Fruit fly (Drosophila melanogaster) whole organism, embryonic: Measurements from ENCODE around the gene RhoGEF4.

Source experiments
- ATbp ChIP-seq: fragments of 200-800 bp; sonication (Bioruptor generic); optimal IDR thresholded peaks from 2 replicates; lab custom pipeline; 2017; ENCODE audit warnings: missing biosample characterization, mild to moderate bottlenecking, missing genetic modification characterization, missing genetic modification reagents
- Aef1 ChIP-seq: fragments of 200-800 bp; sonication (Bioruptor generic); IDR thresholded peaks from 3 replicates; pipeline ENCODE4 v1.3.6; 2022; ENCODE audit warnings: missing biosample characterization, missing genetic modification characterization
- Atf3 ChIP-seq: fragments of 200-800 bp; sonication (Bioruptor generic); optimal IDR thresholded peaks from 3 replicates; lab custom pipeline; 2016; ENCODE audit warnings: missing biosample characterization, missing genetic modification characterization
- Blimp-1 ChIP-seq: fragments of 200-800 bp; sonication (Bioruptor generic); optimal IDR thresholded peaks from 3 replicates; lab custom pipeline; 2018; ENCODE audit warnings: missing biosample characterization, missing genetic modification characterization, mild to moderate bottlenecking, moderate library complexity, missing genetic modification reagents
- C15 ChIP-seq: fragments of 200-800 bp; sonication (Bioruptor generic); IDR thresholded peaks from 3 replicates; pipeline ENCODE4 v1.3.6; 2022; ENCODE audit warnings: missing biosample characterization, missing genetic modification characterization
- CG13123 ChIP-seq: fragments of 200-800 bp; sonication (Bioruptor generic); optimal IDR thresholded peaks from 2 replicates; lab custom pipeline; 2016; ENCODE audit warnings: missing biosample characterization, missing genetic modification characterization
- CG14965 ChIP-seq: fragments of 200-800 bp; sonication (Bioruptor generic); optimal IDR thresholded peaks from 2 replicates; lab custom pipeline; 2016; ENCODE audit warnings: missing biosample characterization, missing genetic modification characterization, borderline replicate concordance
- CG15011 ChIP-seq: fragments of 200-800 bp; sonication (Bioruptor generic); optimal IDR thresholded peaks from 3 replicates; lab custom pipeline; 2018; ENCODE audit warnings: missing biosample characterization, mild to moderate bottlenecking, missing genetic modification characterization
- CG18619 ChIP-seq: fragments of 200-800 bp; sonication (Bioruptor generic); optimal IDR thresholded peaks from 3 replicates; lab custom pipeline; 2017; ENCODE audit warnings: missing biosample characterization, mild to moderate bottlenecking, missing genetic modification characterization
- CG2120 ChIP-seq: fragments of 200-800 bp; sonication (Bioruptor generic); optimal IDR thresholded peaks from 3 replicates; lab custom pipeline; 2016; ENCODE audit warnings: missing biosample characterization, missing genetic modification characterization
- CG2875 ChIP-seq: fragments of 200-800 bp; sonication (Bioruptor generic); optimal IDR thresholded peaks from 2 replicates; lab custom pipeline; 2017; ENCODE audit warnings: missing biosample characterization, mild to moderate bottlenecking, missing genetic modification characterization, missing genetic modification reagents
- CG30431 ChIP-seq: fragments of 200-800 bp; sonication (Bioruptor generic); optimal IDR thresholded peaks from 2 replicates; lab custom pipeline; 2017; ENCODE audit warnings: missing biosample characterization, missing genetic modification characterization
- CG3281 ChIP-seq: fragments of 200-800 bp; sonication (Bioruptor generic); optimal IDR thresholded peaks from 3 replicates; lab custom pipeline; 2017; ENCODE audit warnings: missing biosample characterization, mild to moderate bottlenecking, missing genetic modification characterization
- CG4282 ChIP-seq: fragments of 200-800 bp; sonication (Bioruptor generic); optimal IDR thresholded peaks from 2 replicates; lab custom pipeline; 2016; ENCODE audit warnings: missing biosample characterization, missing genetic modification characterization
- CG4328 ChIP-seq: fragments of 200-800 bp; sonication (Bioruptor generic); optimal IDR thresholded peaks from 3 replicates; lab custom pipeline; 2017; ENCODE audit warnings: missing biosample characterization, missing genetic modification reagents, missing genetic modification characterization
- CG5180 ChIP-seq: fragments of 200-800 bp; sonication (Bioruptor generic); optimal IDR thresholded peaks from 3 replicates; lab custom pipeline; 2017; ENCODE audit warnings: missing biosample characterization, missing genetic modification characterization, mild to moderate bottlenecking, moderate library complexity, missing genetic modification reagents
- CG6254 ChIP-seq: fragments of 200-800 bp; sonication (Bioruptor generic); optimal IDR thresholded peaks from 3 replicates; lab custom pipeline; 2017; ENCODE audit warnings: mild to moderate bottlenecking, missing biosample characterization, missing genetic modification reagents, missing genetic modification characterization
- CG8290 ChIP-seq, 3 experiments: fragments of 200-800 bp; sonication (Bioruptor generic); optimal IDR thresholded peaks; 2 replicates each; lab custom pipeline; 2016 to 2019; ENCODE audit warnings: missing biosample characterization in 3 of 3, missing genetic modification characterization in 3 of 3, mild to moderate bottlenecking in 2 of 3, moderate library complexity in 1 of 3
- CG8388 ChIP-seq: fragments of 200-800 bp; sonication (Bioruptor generic); optimal IDR thresholded peaks from 2 replicates; lab custom pipeline; 2019; ENCODE audit warnings: missing biosample characterization, mild to moderate bottlenecking, missing genetic modification characterization, moderate library complexity
- CG8765 ChIP-seq: fragments of 200-800 bp; sonication (Bioruptor generic); IDR thresholded peaks from 2 replicates; pipeline ENCODE4 v1.3.6; 2022; ENCODE audit warnings: missing biosample characterization, missing genetic modification characterization
- Dref ChIP-seq: fragments of 200-800 bp; sonication (Bioruptor generic); IDR thresholded peaks from 2 replicates; pipeline ENCODE4 v1.3.6; 2022; ENCODE audit warnings: missing biosample characterization, missing genetic modification characterization
- Hey ChIP-seq: fragments of 200-800 bp; sonication (Bioruptor generic); optimal IDR thresholded peaks from 3 replicates; lab custom pipeline; 2018; ENCODE audit warnings: missing biosample characterization, mild to moderate bottlenecking, missing genetic modification characterization
- Med ChIP-seq: fragments of 200-800 bp; sonication (Bioruptor generic); peaks from one replicate; lab custom pipeline; 2016; ENCODE audit warnings: missing biosample characterization, missing genetic modification characterization, mild to moderate bottlenecking, inconsistent platforms, moderate library complexity
- Pdp1 ChIP-seq, 2 experiments: fragments of 200-800 bp; sonication (Bioruptor generic); optimal IDR thresholded peaks; 3 replicates each; lab custom pipeline; 2016; ENCODE audit warnings: missing biosample characterization in 2 of 2, missing genetic modification characterization in 2 of 2, mild to moderate bottlenecking in 1 of 2, moderate library complexity in 1 of 2
- Ptx1 ChIP-seq: fragments of 200-800 bp; sonication (Bioruptor generic); IDR thresholded peaks from 2 replicates; pipeline ENCODE4 v1.3.6; 2022; ENCODE audit warnings: missing biosample characterization, missing genetic modification characterization
- Scr ChIP-seq: fragments of 200-800 bp; sonication (Bioruptor generic); IDR thresholded peaks from 2 replicates; pipeline ENCODE4 v1.3.6; 2022; ENCODE audit warnings: missing biosample characterization, missing genetic modification characterization; ENCODE audit not compliant: partially characterized antibody
- Stat92E ChIP-seq, 3 experiments: fragments of >200 bp in 2 of 3; fragments of 200-800 bp in 1 of 3; sonication (Bioruptor generic) in 1 of 3; optimal IDR thresholded peaks; 2 replicates each; lab custom pipeline; 2017 to 2019; ENCODE audit warnings: missing biosample characterization in 3 of 3, missing genetic modification characterization in 3 of 3, mild to moderate bottlenecking in 1 of 3, moderate library complexity in 1 of 3
- Usf ChIP-seq: fragments of 200-800 bp; sonication (Bioruptor generic); optimal IDR thresholded peaks from 2 replicates; lab custom pipeline; 2017; ENCODE audit warnings: missing genotype, missing biosample characterization, missing genetic modification characterization
- Xrp1 ChIP-seq: fragments of 200-800 bp; sonication (Bioruptor generic); IDR thresholded peaks from 2 replicates; pipeline ENCODE4 v1.3.6; 2022; ENCODE audit warnings: missing biosample characterization, missing genetic modification characterization
- corto ChIP-seq: fragments of 200-800 bp; sonication (Bioruptor generic); optimal IDR thresholded peaks from 2 replicates; lab custom pipeline; 2016; ENCODE audit warnings: missing biosample characterization, mild to moderate bottlenecking, missing genetic modification characterization, moderate library complexity
- esg ChIP-seq: fragments of 200-800 bp; sonication (Bioruptor generic); conservative IDR thresholded peaks from 2 replicates; pipeline ENCODE4 v1.3.6; 2022; ENCODE audit warnings: missing biosample characterization, missing genetic modification characterization
- ewg ChIP-seq: fragments of 200-800 bp; sonication (Bioruptor generic); optimal IDR thresholded peaks from 3 replicates; lab custom pipeline; 2017; ENCODE audit warnings: mild to moderate bottlenecking, missing biosample characterization, missing genetic modification reagents, missing genetic modification characterization
- fru ChIP-seq: fragments of >200 bp; optimal IDR thresholded peaks from 2 replicates; lab custom pipeline; 2017
- ftz-f1 ChIP-seq: fragments of 200-800 bp; sonication (Bioruptor generic); optimal IDR thresholded peaks from 2 replicates; lab custom pipeline; 2016; ENCODE audit warnings: missing biosample characterization, missing genetic modification characterization
- fu2 ChIP-seq: fragments of 200-800 bp; sonication (Bioruptor generic); optimal IDR thresholded peaks from 2 replicates; lab custom pipeline; 2016; ENCODE audit warnings: missing biosample characterization, missing genetic modification characterization
- gfzf ChIP-seq: fragments of 200-800 bp; sonication (Bioruptor generic); optimal IDR thresholded peaks from 2 replicates; lab custom pipeline; 2016; ENCODE audit warnings: missing biosample characterization, mild to moderate bottlenecking, missing genetic modification characterization, moderate library complexity
- hkb ChIP-seq, 2 experiments: fragments of 200-800 bp in 1 of 2; fragments of >200 bp in 1 of 2; sonication (Bioruptor generic) in 1 of 2; IDR thresholded peaks in 1 of 2; optimal IDR thresholded peaks in 1 of 2; 2 replicates each; pipeline versions ENCODE4 v1.3.6 to Lab custom; 2017 to 2022; ENCODE audit warnings: missing biosample characterization in 1 of 2, missing genetic modification characterization in 1 of 2
- hth ChIP-seq: fragments of >200 bp; optimal IDR thresholded peaks from 2 replicates; lab custom pipeline; 2017; ENCODE audit warnings: inconsistent platforms
- inv ChIP-seq: fragments of 200-800 bp; sonication (Bioruptor generic); IDR thresholded peaks from 2 replicates; pipeline ENCODE4 v1.3.6; 2022; ENCODE audit warnings: missing biosample characterization, missing genetic modification characterization; ENCODE audit not compliant: partially characterized antibody
- knrl ChIP-seq: fragments of 200-800 bp; sonication (Bioruptor generic); IDR thresholded peaks from 3 replicates; pipeline ENCODE4 v1.3.6; 2022; ENCODE audit warnings: missing biosample characterization, missing genetic modification characterization; ENCODE audit not compliant: partially characterized antibody
- ro ChIP-seq: fragments of 200-800 bp; sonication (Bioruptor generic); IDR thresholded peaks from 2 replicates; pipeline ENCODE4 v1.3.6; 2022; ENCODE audit warnings: missing biosample characterization, missing genetic modification characterization
- sc ChIP-seq, 3 experiments: fragments of >200 bp in 2 of 3; fragments of 200-800 bp in 1 of 3; sonication (Bioruptor generic) in 1 of 3; optimal IDR thresholded peaks; 2 replicates in 2 of 3; 3 replicates in 1 of 3; lab custom pipeline; 2017; ENCODE audit warnings: mild to moderate bottlenecking in 1 of 3, missing biosample characterization in 1 of 3, missing genetic modification characterization in 1 of 3, missing genetic modification reagents in 1 of 3
- schlank ChIP-seq: fragments of 200-800 bp; sonication (Bioruptor generic); optimal IDR thresholded peaks from 2 replicates; lab custom pipeline; 2018; ENCODE audit warnings: missing biosample characterization, mild to moderate bottlenecking, missing genetic modification characterization
- scrt ChIP-seq: fragments of 200-800 bp; sonication (Bioruptor generic); optimal IDR thresholded peaks from 2 replicates; lab custom pipeline; 2018; ENCODE audit warnings: missing biosample characterization, mild to moderate bottlenecking, missing genetic modification characterization, moderate library complexity
- slp2 ChIP-seq: fragments of 200-800 bp; sonication (Bioruptor generic); optimal IDR thresholded peaks from 2 replicates; lab custom pipeline; 2016; ENCODE audit warnings: missing biosample characterization, missing genetic modification characterization
- tio ChIP-seq: fragments of 200-800 bp; sonication (Bioruptor generic); optimal IDR thresholded peaks from 2 replicates; lab custom pipeline; 2017; ENCODE audit warnings: missing biosample characterization, missing genetic modification characterization, inconsistent platforms
- ttk ChIP-seq: fragments of 200-800 bp; sonication (Bioruptor generic); IDR thresholded peaks from 2 replicates; pipeline ENCODE4 v2.1.2; 2022; ENCODE audit warnings: missing biosample characterization, missing genetic modification characterization
- usp ChIP-seq: fragments of >200 bp; optimal IDR thresholded peaks from 2 replicates; lab custom pipeline; 2017; ENCODE audit warnings: missing biosample characterization, missing genetic modification characterization

RhoGEF4 gene

DNA sequence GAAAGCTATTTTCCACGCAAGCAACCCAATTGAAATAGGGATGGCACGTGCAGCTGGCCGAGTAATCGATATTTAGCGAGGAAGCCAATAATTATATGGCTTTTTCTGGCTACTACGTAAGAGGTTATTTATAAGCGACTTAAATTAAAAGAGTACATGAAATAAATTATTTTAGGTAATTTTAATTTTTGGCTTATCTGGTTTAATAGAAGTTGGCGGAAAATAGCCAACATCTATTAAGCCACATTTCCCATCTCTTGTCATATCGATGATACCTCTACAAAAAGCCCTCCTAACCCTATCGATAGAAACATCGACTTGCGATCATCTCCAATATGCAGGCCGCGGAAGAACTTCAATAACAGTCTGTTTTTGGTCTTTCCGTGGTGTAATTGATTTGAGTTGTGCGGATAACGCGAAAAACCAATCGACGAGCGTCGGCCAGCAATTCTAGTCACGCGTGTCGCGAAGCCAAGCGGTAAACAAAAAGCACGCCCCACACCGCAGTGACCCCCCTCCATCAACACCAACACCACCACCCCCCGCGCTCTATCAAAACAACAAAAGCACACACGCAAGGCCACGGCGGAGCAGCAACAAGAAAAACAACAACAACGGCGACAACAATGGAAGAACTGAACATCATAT, 24.9 kb upstream of the RhoGEF4 start, which contains the start of the genes Srp19 and qm (continued):
- TF ChIP-seq Pdp1 (GFP tag; optimal IDR thresholded peaks at IDR 0.05; lab: Kevin White, UChicago) (peak; percentile 53 to 62), CG8290 (GFP tag; optimal IDR thresholded peaks at IDR 0.05; lab: Kevin White, UChicago) (peak; percentile 45), CG8290 (tag; optimal IDR thresholded peaks at IDR 0.05; lab: Kevin White, UChicago) (peak in 1 of 2 experiments; percentile 49), Stat92E (GFP tag; optimal IDR thresholded peaks at IDR 0.05; lab: Kevin White, UChicago) (peak in 1 of 3 experiments; percentile 48), sc (optimal IDR thresholded peaks at IDR 0.05; lab: Kevin White, UChicago) (no peak), sc (GFP tag; optimal IDR thresholded peaks at IDR 0.05; lab: Kevin White, UChicago) (no peak), fu2 (GFP tag; lab: Kevin White, UChicago) (peak; percentile 4), Med (peak; percentile 85), tio (no peak), CG18619 (GFP tag; lab: Kevin White, UChicago) (peak; percentile 13), slp2 (GFP tag; lab: Kevin White, UChicago) (no peak), Scr (peak; percentile 91), CG5180 (no peak), CG8765 (GFP tag; lab: Robert Waterston, UW) (no peak), CG14965 (GFP tag; lab: Kevin White, UChicago) (no peak), CG2875 (GFP tag; lab: Kevin White, UChicago) (no peak), CG2120 (peak; percentile 78), schlank (no peak), Hey (no peak), Atf3 (GFP tag; lab: Kevin White, UChicago) (peak; percentile 1), CG15011 (GFP tag; lab: Kevin White, UChicago) (no peak), hth (no peak), hkb (optimal IDR thresholded peaks at IDR 0.05; lab: Kevin White, UChicago) (peak; percentile 68), hkb (GFP tag; IDR thresholded peaks at IDR 0.05; lab: Robert Waterston, UW) (peak; percentile 35; the same call in 1 of the 2 replicates), gfzf (no peak), ttk (GFP tag; lab: Robert Waterston, UW) (no peak), C15 (GFP tag; lab: Robert Waterston, UW) (no peak), knrl (peak; percentile 92), CG8388 (no peak), Usf (GFP tag; lab: Kevin White, UChicago) (no peak), esg (GFP tag; lab: Robert Waterston, UW) (peak; percentile 21; the same call in 1 of the 2 replicates), CG3281 (GFP tag; lab: Kevin White, UChicago) (peak; percentile 34), usp (GFP tag; lab: Kevin White, UChicago) (no peak), CG30431 (no peak), CG6254 (no peak), scrt (GFP tag; lab: Kevin White, UChicago) (no peak), ftz-f1 (peak; percentile 87), CG13123 (GFP tag; lab: Kevin White, UChicago) (no peak), inv (GFP tag; lab: Robert Waterston, UW) (peak; percentile 88), Blimp-1 (no peak), ATbp (GFP tag; lab: Kevin White, UChicago) (no peak), ro (GFP tag; lab: Robert Waterston, UW) (no peak), CG4282 (GFP tag; lab: Kevin White, UChicago) (no peak), Aef1 (GFP tag; lab: Robert Waterston, UW) (peak; percentile 88), Dref (GFP tag; lab: Robert Waterston, UW) (peak; percentile 84), corto (GFP tag; lab: Kevin White, UChicago) (no peak), ewg (GFP tag; lab: Kevin White, UChicago) (no peak), fru (lab: Kevin White, UChicago) (no peak), Xrp1 (peak; percentile 44; the same call in 1 of the 2 replicates), Ptx1 (GFP tag; lab: Robert Waterston, UW) (peak; percentile 54; the same call in 1 of the 2 replicates), CG4328 (GFP tag; lab: Kevin White, UChicago) (no peak)
